Fruit fly (Drosophila melanogaster): ENCODE data around the gene CG32037.

The CG32037 gene

DNA sequence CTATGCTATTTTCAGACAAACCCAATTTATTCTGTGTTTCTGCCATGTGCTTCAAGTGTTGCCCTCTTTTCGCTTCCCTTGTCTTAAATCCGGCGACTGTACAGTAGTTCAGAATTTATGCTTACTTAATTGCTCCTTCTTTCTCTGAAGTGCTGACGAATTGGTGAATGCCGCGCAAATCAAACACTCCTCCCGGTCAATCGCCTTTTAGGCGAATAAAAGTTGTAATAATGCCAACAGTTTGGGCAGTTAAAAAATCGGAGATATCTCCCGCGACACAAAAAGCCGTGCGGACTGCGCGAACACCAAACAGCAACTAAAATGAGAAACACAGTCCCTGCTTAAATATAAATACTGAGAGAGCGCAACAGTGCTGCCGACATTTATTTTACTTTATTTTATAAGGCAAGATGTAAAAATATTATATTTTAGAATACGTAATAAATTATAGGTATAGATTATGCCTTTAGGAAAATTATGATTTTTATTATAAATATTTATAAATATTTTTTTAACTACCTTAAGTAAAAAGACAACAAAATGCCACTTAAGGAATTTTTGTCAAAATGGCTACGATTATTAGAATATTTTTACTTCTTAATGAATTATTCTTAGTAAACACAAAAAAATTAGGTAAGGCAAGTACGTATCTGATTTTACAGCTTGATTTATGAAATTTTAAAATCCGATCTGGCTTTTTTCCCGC, 13.1 kb upstream of the CG32037 start, which contains the start of gene path (continued):
- TF ChIP-seq Stat92E (GFP tag; optimal IDR thresholded peaks at IDR 0.05), result peak in 1 of 3 experiments; percentile 30
- TF ChIP-seq D (optimal IDR thresholded peaks at IDR 0.05), result no peak
- peak; percentile 36 for TF ChIP-seq D (GFP tag; optimal IDR thresholded peaks at IDR 0.05)
- peak; percentile 59 for TF ChIP-seq Spps (tag; optimal IDR thresholded peaks at IDR 0.05)
- TF ChIP-seq C15 (GFP tag; IDR thresholded peaks at IDR 0.05), result no peak
- TF ChIP-seq CG17328 (GFP tag; IDR thresholded peaks at IDR 0.05), result peak; percentile 17; the same call in 1 of the 2 replicates
- TF ChIP-seq gcm2 (GFP tag; optimal IDR thresholded peaks at IDR 0.05), result no peak
- TF ChIP-seq CG7987 (GFP tag; optimal IDR thresholded peaks at IDR 0.05), result peak; percentile 24
- 0 out of 2 replicates have a peak, but pooled peaks have one; percentile 24 for TF ChIP-seq Atf6 (GFP tag; IDR thresholded peaks at IDR 0.05)
- TF ChIP-seq Sox102F (GFP tag; optimal IDR thresholded peaks at IDR 0.05), result peak; percentile 15
- TF ChIP-seq lab (GFP tag; optimal IDR thresholded peaks at IDR 0.05), result peak; percentile 40
- no peak for TF ChIP-seq hth (optimal IDR thresholded peaks at IDR 0.05)
- TF ChIP-seq run (tag; optimal IDR thresholded peaks at IDR 0.05), result no peak
- peak; percentile 26 for TF ChIP-seq Hmr (GFP tag; optimal IDR thresholded peaks at IDR 0.05)
- TF ChIP-seq CG15601 (tag; optimal IDR thresholded peaks at IDR 0.05), result peak; percentile 28
- no peak for TF ChIP-seq zf30C (GFP tag; optimal IDR thresholded peaks at IDR 0.05)
- no peak for TF ChIP-seq H2.0 (GFP tag; IDR thresholded peaks at IDR 0.05)
- TF ChIP-seq CG10565 (GFP tag; optimal IDR thresholded peaks at IDR 0.05), result no peak
- TF ChIP-seq sob (GFP tag; IDR thresholded peaks at IDR 0.05), result 0 out of 2 replicates have a peak, but pooled peaks have one; percentile 24
- no peak for TF ChIP-seq NK7.1 (GFP tag; optimal IDR thresholded peaks at IDR 0.05)
- peak; percentile 31 for TF ChIP-seq HLHmδ (GFP tag; optimal IDR thresholded peaks at IDR 0.05)
- TF ChIP-seq row (GFP tag; IDR thresholded peaks at IDR 0.05), result peak; percentile 60
- TF ChIP-seq bab2 (GFP tag; optimal IDR thresholded peaks at IDR 0.05), result no peak
- TF ChIP-seq Fer3 (tag; optimal IDR thresholded peaks at IDR 0.05), result peak; percentile 34
- TF ChIP-seq CG13296 (GFP tag; optimal IDR thresholded peaks at IDR 0.05), result peak; percentile 67
- TF ChIP-seq CG10959 (GFP tag; IDR thresholded peaks at IDR 0.05), result no peak
- TF ChIP-seq crp (GFP tag; optimal IDR thresholded peaks at IDR 0.05), result no peak
- 0 out of 2 replicates have a peak, but pooled peaks have one; percentile 20 for TF ChIP-seq ara (GFP tag; IDR thresholded peaks at IDR 0.05)
- TF ChIP-seq Awh (GFP tag; IDR thresholded peaks at IDR 0.05), result peak; percentile 10; the same call in 1 of the 2 replicates
- TF ChIP-seq psq (GFP tag; optimal IDR thresholded peaks at IDR 0.05), result no peak
- TF ChIP-seq CG7963 (GFP tag; IDR thresholded peaks at IDR 0.05; ENCODE audit: partially characterized antibody), result no peak
- 0 out of 2 replicates have a peak, but pooled peaks have one; percentile 6 for TF ChIP-seq CG10321 (GFP tag; IDR thresholded peaks at IDR 0.05)
- TF ChIP-seq CG42726 (GFP tag; IDR thresholded peaks at IDR 0.05; ENCODE audit: partially characterized antibody), result peak; percentile 58; the same call in 1 of the 2 replicates
- TF ChIP-seq Fer1 (GFP tag; optimal IDR thresholded peaks at IDR 0.05), result peak; percentile 57
- TF ChIP-seq CG2202 (tag; optimal IDR thresholded peaks at IDR 0.05), result peak; percentile 13
- TF ChIP-seq Dll (GFP tag; IDR thresholded peaks at IDR 0.05; ENCODE audit: partially characterized antibody), result no peak
- TF ChIP-seq Dp (GFP tag; optimal IDR thresholded peaks at IDR 0.05), result no peak
- TF ChIP-seq gcm (GFP tag; optimal IDR thresholded peaks at IDR 0.05), result peak; percentile 14
- no peak for TF ChIP-seq Tbp (GFP tag; optimal IDR thresholded peaks at IDR 0.05)
- TF ChIP-seq CG17361 (GFP tag; IDR thresholded peaks at IDR 0.05), result peak; percentile 77
- TF ChIP-seq CG30403 (GFP tag; optimal IDR thresholded peaks at IDR 0.05), result peak; percentile 35
- peak; percentile 18 for TF ChIP-seq MESR4 (GFP tag; optimal IDR thresholded peaks at IDR 0.05)
- peak; percentile 17; the same call in 1 of the 2 replicates for TF ChIP-seq CG14014 (GFP tag; IDR thresholded peaks at IDR 0.05)
- TF ChIP-seq CG9727 (GFP tag; optimal IDR thresholded peaks at IDR 0.05), result peak; percentile 64
- TF ChIP-seq CG31365 (tag; optimal IDR thresholded peaks at IDR 0.05), result peak; percentile 2
- peak; percentile 21 for TF ChIP-seq CG10543 (GFP tag; optimal IDR thresholded peaks at IDR 0.05)
- 0 out of 2 replicates have a peak, but pooled peaks have one; percentile 18 for TF ChIP-seq CG11085 (GFP tag; IDR thresholded peaks at IDR 0.05)
- TF ChIP-seq Abd-B (GFP tag; optimal IDR thresholded peaks at IDR 0.05), result no peak

Measured in whole organism, embryonic.